Worm (Caenorhabditis elegans) whole organism, early embryonic: Measurements from ENCODE around the gene pac-1.

ENCODE experiments used
- ama-1 ChIP-seq: fragments of 150-350 bp; optimal IDR thresholded peaks from 2 replicates; lab custom pipeline; 2014
- ceh-36 ChIP-seq: sonication (generic microtip); optimal IDR thresholded peaks from 2 replicates; lab custom pipeline; 2016; ENCODE audit warnings: missing genetic modification characterization, inconsistent platforms, missing compliant biosample characterization
- ets-7 ChIP-seq: sonication (generic microtip); optimal IDR thresholded peaks from 2 replicates; lab custom pipeline; 2016; ENCODE audit warnings: missing genotype, missing genetic modification characterization, missing compliant biosample characterization
- hnd-1 ChIP-seq: sonication (generic microtip); optimal IDR thresholded peaks from 2 replicates; lab custom pipeline; 2016; ENCODE audit warnings: missing genetic modification characterization, missing compliant biosample characterization
- pes-1 ChIP-seq: fragments of 200-800 bp; sonication (Bioruptor generic); IDR thresholded peaks from 2 replicates; pipeline ENCODE4 v1.3.6; 2022; ENCODE audit warnings: missing genetic modification reagents, missing genetic modification characterization, missing compliant biosample characterization
- sea-1 ChIP-seq: fragments of 200-800 bp; sonication (Bioruptor generic); conservative IDR thresholded peaks from 2 replicates; pipeline ENCODE4 v1.3.6; 2022; ENCODE audit warnings: missing genetic modification characterization, missing compliant biosample characterization
- tbx-11 ChIP-seq: fragments of 200-800 bp; sonication (Bioruptor generic); IDR thresholded peaks from 2 replicates; pipeline ENCODE4 v1.3.6; 2022; ENCODE audit warnings: missing genetic modification characterization, missing compliant biosample characterization
- tbx-37 ChIP-seq: fragments of 200-800 bp; sonication (Bioruptor generic); conservative IDR thresholded peaks from 2 replicates; pipeline ENCODE4 v1.3.6; 2022; ENCODE audit warnings: missing genetic modification reagents, missing genetic modification characterization, missing compliant biosample characterization

DNA sequence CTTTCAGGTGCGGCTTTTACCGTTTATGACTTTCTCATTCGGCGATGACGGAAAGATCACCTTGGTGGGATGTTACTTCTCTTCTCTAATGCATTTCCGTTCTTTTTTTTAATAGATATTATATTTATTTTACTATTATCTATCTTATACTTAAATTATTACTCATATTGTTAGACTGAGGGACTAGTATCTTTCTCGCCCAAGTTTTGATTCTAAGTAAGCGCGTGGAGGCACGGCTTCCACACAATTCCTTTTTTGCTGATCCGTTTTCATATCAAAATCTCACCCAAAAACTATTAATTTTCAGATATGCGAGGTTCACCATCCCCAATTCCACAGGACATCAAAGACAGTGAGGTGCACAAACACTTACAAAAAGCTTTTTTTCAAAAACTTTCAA, 35.0 kb downstream of the pac-1 start, which contains the start of gene ZC21.10:
- TF ChIP-seq sea-1 (GFP tag; lab: Robert Waterston, UW) (no peak), tbx-11 (no peak), ceh-36 (no peak), ama-1 (lab: Kevin White, UChicago) (no peak), hnd-1 (tag; lab: Kevin White, UChicago) (no peak), pes-1 (GFP tag; lab: Robert Waterston, UW) (no peak), ets-7 (tag; lab: Kevin White, UChicago) (no peak), tbx-37 (no peak)
